Fruit fly (Drosophila melanogaster): ENCODE data around the gene IntS9.

IntS9 gene

dm6 chr3L:16121791-16122190 is 16.4 kb upstream of the IntS9 start, which contains the start of gene Strump:
TSS of gene Strump (plus strand) at chr3L:16122002.
- no peak for TF ChIP-seq dmrt93B (GFP tag; optimal IDR thresholded peaks at IDR 0.05)

- TF ChIP-seq Hnf4 (GFP tag; optimal IDR thresholded peaks at IDR 0.05): peak; percentile 86
- no peak for TF ChIP-seq Hr78 (GFP tag; optimal IDR thresholded peaks at IDR 0.05)
- TF ChIP-seq psq (GFP tag; optimal IDR thresholded peaks at IDR 0.05): peak; percentile 96
- no peak for TF ChIP-seq tai (GFP tag; optimal IDR thresholded peaks at IDR 0.05)
- TF ChIP-seq pan (optimal IDR thresholded peaks at IDR 0.05): no peak
- TF ChIP-seq foxo (GFP tag; optimal IDR thresholded peaks at IDR 0.05): peak; percentile 50 to 93
- TF ChIP-seq dsf (GFP tag; optimal IDR thresholded peaks at IDR 0.05; ENCODE audit: borderline replicate concordance): peak; percentile 84
- peak; percentile 84 for TF ChIP-seq HLH106 (tag; optimal IDR thresholded peaks at IDR 0.05)
- peak; percentile 92 for TF ChIP-seq rgr (GFP tag; optimal IDR thresholded peaks at IDR 0.05)
- peak; percentile 88 for TF ChIP-seq sv (GFP tag; optimal IDR thresholded peaks at IDR 0.05)
- peak; percentile 94 for TF ChIP-seq woc (GFP tag; optimal IDR thresholded peaks at IDR 0.05)
- TF ChIP-seq Jra (GFP tag; optimal IDR thresholded peaks at IDR 0.05): peak; percentile 82
- TF ChIP-seq CrebA (GFP tag; optimal IDR thresholded peaks at IDR 0.05; ENCODE audit: borderline replicate concordance): no peak
- peak; percentile 90 for TF ChIP-seq br (GFP tag; optimal IDR thresholded peaks at IDR 0.05)
- peak; percentile 92 for TF ChIP-seq OdsH (GFP tag; optimal IDR thresholded peaks at IDR 0.05)
- no peak for TF ChIP-seq Abd-B (GFP tag; optimal IDR thresholded peaks at IDR 0.05)
- peak; percentile 96 for TF ChIP-seq h (GFP tag; optimal IDR thresholded peaks at IDR 0.05)
- TF ChIP-seq CG9705 (GFP tag; optimal IDR thresholded peaks at IDR 0.05): peak; percentile 80
- TF ChIP-seq sage (GFP tag; optimal IDR thresholded peaks at IDR 0.05): peak; percentile 74
- TF ChIP-seq Sp1 (GFP tag; optimal IDR thresholded peaks at IDR 0.05): peak; percentile 84
- TF ChIP-seq GATAd (GFP tag; optimal IDR thresholded peaks at IDR 0.05): peak; percentile 39
- TF ChIP-seq Hr83 (GFP tag; optimal IDR thresholded peaks at IDR 0.05; ENCODE audit: poor library complexity, severe bottlenecking): peak; percentile 73
- no peak for TF ChIP-seq dl (GFP tag; optimal IDR thresholded peaks at IDR 0.05; ENCODE audit: insufficient read depth in 1 of 2, partially characterized antibody in 2 of 2)
- peak; percentile 61 for TF ChIP-seq Mio (GFP tag; optimal IDR thresholded peaks at IDR 0.05)
- peak; percentile 93 for TF ChIP-seq fru (GFP tag; optimal IDR thresholded peaks at IDR 0.05)
- no peak for TF ChIP-seq Rel (GFP tag; optimal IDR thresholded peaks at IDR 0.05)
- peak; percentile 44 for TF ChIP-seq Rel (tag; optimal IDR thresholded peaks at IDR 0.05)
- peak; percentile 92 for TF ChIP-seq ey (GFP tag; optimal IDR thresholded peaks at IDR 0.05)
- TF ChIP-seq CG32264 (GFP tag; optimal IDR thresholded peaks at IDR 0.05): peak; percentile 77
Observed at dm6 chr3L:16113607-16114337, 8.3 kb upstream of the IntS9 start.

DNA sequence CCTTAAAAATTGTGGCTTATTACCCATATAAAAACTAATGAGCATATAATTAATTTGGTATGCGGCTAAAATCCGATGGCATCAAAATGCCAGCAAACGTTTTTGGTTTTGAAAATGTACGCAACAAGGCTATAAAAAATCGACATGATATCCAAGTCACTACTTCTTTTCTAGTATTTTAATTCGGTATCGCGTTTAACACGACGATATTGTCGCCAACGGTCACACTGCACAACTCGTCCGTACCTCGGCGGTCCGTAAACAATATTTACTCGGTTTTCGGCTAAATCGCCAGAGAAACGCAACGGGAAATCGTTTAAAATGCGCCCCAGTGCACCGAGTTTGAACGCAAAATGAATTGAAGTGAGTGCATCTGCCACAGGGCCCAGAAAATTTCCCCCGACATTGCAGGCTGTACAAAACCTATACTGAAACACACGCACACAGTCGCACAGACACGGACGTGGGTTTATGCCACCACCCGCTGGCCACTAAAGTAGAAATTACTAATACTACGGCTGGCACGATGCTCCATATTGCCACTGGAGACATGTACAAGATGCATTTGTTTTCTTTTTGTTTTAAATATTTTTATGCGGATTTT is 7.7 kb upstream of the IntS9 start, which contains the start of gene Taf4:
Gene Taf4 (plus strand): TSS at position 210 of the 604 bp plus-strand sequence.
- TF ChIP-seq dl (GFP tag; optimal IDR thresholded peaks at IDR 0.05; ENCODE audit: insufficient read depth in 1 of 2, partially characterized antibody in 2 of 2) (no peak), N (GFP tag; optimal IDR thresholded peaks at IDR 0.05) (no peak), Sp1 (GFP tag; optimal IDR thresholded peaks at IDR 0.05) (no peak), Myc (optimal IDR thresholded peaks at IDR 0.05) (no peak), pan (optimal IDR thresholded peaks at IDR 0.05) (no peak)

DNA sequence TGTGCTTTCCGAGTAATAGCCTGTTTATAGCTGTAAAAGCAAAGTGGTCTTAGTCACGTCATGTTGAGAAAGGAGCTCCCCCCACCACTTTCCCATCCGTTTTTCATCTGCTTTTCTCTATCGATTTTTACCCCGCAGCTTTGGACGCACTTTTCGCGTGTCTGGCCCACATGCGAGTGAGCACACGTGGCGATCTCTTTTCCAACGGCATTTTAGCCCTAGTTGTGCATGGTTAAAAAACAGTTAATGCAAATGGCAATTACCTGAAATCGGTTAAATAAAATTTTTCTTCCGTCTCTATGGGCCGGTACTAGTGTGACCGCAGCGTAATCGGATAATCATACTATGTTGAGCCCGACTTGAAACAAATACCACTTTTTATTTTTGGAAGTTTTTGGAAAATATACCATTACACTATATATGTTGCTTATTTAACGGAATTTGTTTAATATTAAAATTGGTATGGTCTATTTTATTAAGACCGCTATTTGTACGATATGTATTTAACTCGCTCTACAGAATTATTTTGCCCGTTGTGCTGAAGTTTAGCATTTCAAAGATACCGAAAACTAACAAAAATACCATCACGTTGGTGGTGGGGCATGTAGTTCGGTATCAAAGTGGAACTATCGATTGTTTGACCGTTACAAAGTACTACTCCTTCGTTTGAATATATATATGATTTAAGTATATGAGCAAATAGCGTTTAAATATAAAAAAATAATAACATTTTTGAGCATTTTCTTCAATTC is 6.8 kb upstream of the IntS9 start, which contains the start of gene Zn72D:
Gene Zn72D (minus strand): TSS at position 558 of the 752 bp plus-strand sequence.
- TF ChIP-seq usp (GFP tag; optimal IDR thresholded peaks at IDR 0.05) (no peak), rgr (GFP tag; optimal IDR thresholded peaks at IDR 0.05) (peak; percentile 6)

Measured in whole organism, wandering third instar larva.